Worm (Caenorhabditis elegans) whole organism, young adult: ENCODE data around the gene srw-95.
"Not testable (repeated sequence)": the region's sequence is repeated elsewhere in the genome, so short reads cannot be mapped to it uniquely, and the experiment has no call there.

ENCODE experiments used
- ccch-3 ChIP-seq: fragments of 200-800 bp; sonication (Bioruptor generic); optimal IDR thresholded peaks from 2 replicates; lab custom pipeline; 2018; ENCODE audit warnings: mild to moderate bottlenecking, missing genetic modification characterization, missing compliant biosample characterization
- hrde-1 ChIP-seq: sonication (generic microtip); optimal IDR thresholded peaks from 2 replicates; lab custom pipeline; 2016; ENCODE audit warnings: missing genetic modification characterization, mild to moderate bottlenecking, missing compliant biosample characterization, moderate library complexity, missing genotype, missing genetic modification reagents, borderline replicate concordance
- lsy-27 ChIP-seq: sonication (generic microtip); optimal IDR thresholded peaks from 2 replicates; lab custom pipeline; 2017; ENCODE audit warnings: missing genetic modification characterization, mild to moderate bottlenecking, missing compliant biosample characterization, antibody characterized with exemption, missing genotype, borderline replicate concordance; ENCODE audit not compliant: insufficient read depth
- pha-4 ChIP-seq: fragments of 150-350 bp; sonication (generic microtip); optimal IDR thresholded peaks from 2 replicates; lab custom pipeline; 2014; ENCODE audit warnings: missing biosample characterization, missing genetic modification reagents, missing genetic modification characterization

ce11 chrIV:4784687-4785086 is 27.2 kb upstream of the srw-95 start:
- TF ChIP-seq pha-4 (tag; lab: Kevin White, UChicago); lsy-27 (tag; lab: Kevin White, UChicago); hrde-1 (tag; lab: Kevin White, UChicago); ccch-3 (GFP tag; lab: Kevin White, UChicago): not testable (repeated sequence)
